Worm (Caenorhabditis elegans): ENCODE data around the gene srg-26.
A peak's percentile ranks its signal among the peaks of the same experiment; 100 is the strongest.

Gene srg-26

DNA sequence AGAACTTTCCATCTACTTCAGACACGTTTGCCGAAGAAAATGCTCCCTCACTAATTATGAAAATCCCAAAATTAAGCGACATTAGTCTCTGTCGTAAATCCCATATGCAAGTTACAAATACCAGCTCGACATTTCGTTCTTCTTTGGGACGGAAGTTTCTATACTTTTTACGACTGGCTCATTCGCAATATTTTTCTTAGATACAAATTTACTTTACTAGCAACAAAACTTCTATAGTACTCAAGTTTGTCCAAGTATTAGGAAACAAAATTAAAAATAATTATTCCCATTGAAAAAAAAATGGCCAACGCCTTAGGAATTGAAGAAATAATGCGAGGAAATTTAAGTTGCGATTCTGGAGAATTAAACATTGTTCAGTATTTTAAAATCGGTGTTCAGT is at the start of gene srg-26:
srg-26 (plus strand) TSS at position 301 of the 400 bp plus-strand sequence.
- TF ChIP-seq elt-4 (tag; optimal IDR thresholded peaks at IDR 0.05) = no peak
- no peak for TF ChIP-seq sdc-2 (tag; optimal IDR thresholded peaks at IDR 0.05)
- no peak for TF ChIP-seq pha-2 (tag; optimal IDR thresholded peaks at IDR 0.05)
- no peak for TF ChIP-seq ceh-48 (tag; optimal IDR thresholded peaks at IDR 0.05)
- TF ChIP-seq K09A11.1 (tag; optimal IDR thresholded peaks at IDR 0.05; ENCODE audit: insufficient read depth) = no peak
- no peak for TF ChIP-seq ceh-30 (tag; optimal IDR thresholded peaks at IDR 0.05)
- TF ChIP-seq unc-86 (tag; optimal IDR thresholded peaks at IDR 0.05) = no peak
- no peak for TF ChIP-seq ceh-2 (tag; optimal IDR thresholded peaks at IDR 0.05)
- no peak for TF ChIP-seq ceh-31 (tag; optimal IDR thresholded peaks at IDR 0.05)
- TF ChIP-seq nhr-232 (tag; optimal IDR thresholded peaks at IDR 0.05) = no peak
- no peak for TF ChIP-seq ceh-9 (tag; optimal IDR thresholded peaks at IDR 0.05)
- no peak for TF ChIP-seq unc-42 (tag; optimal IDR thresholded peaks at IDR 0.05)
- no peak for TF ChIP-seq unc-3 (GFP tag; conservative IDR thresholded peaks at IDR 0.05)
- TF ChIP-seq unc-3 (tag; optimal IDR thresholded peaks at IDR 0.05) = no peak

DNA sequence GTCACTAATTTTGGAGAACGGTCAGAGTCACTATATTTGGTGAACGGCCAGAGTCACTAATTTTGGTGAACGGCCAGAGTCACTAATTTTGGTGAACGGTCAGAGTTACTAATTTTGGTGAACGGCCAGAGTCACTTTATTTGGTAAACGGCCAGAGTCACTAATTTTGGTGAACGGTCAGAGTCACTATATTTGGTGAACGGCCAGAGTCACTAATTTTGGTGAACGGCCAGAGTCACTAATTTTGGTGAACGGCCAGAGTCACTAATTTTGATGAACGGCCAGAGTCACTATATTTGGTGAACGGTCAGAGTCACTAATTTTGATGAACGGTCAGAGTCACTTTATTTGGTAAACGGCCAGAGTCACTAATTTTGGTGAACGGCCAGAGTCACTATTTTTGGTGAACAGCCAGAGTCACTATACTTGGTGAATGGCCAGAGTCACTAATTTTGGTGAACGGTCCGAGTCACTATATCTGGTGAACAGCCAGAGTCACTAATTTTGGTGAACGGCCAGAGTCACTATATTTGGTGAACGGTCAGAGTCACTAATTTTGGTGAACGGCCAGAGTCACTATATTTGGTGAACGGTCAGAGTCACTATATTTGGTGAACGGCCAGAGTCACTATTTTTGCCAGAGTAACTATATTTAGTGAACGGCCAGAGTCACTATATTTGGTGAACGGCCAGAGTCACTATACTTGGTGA is 46.6 kb upstream of the srg-26 start:
- TF ChIP-seq hlh-6 (tag; optimal IDR thresholded peaks at IDR 0.05) (peak; percentile 78), C08G9.2 (tag; optimal IDR thresholded peaks at IDR 0.05) (peak; percentile 35), fkh-6 (tag; optimal IDR thresholded peaks at IDR 0.05) (peak; percentile 71), ceh-9 (tag; optimal IDR thresholded peaks at IDR 0.05) (peak; percentile 22), Y22D7AL.16 (tag; optimal IDR thresholded peaks at IDR 0.05) (peak; percentile 1), sox-4 (tag; optimal IDR thresholded peaks at IDR 0.05) (peak; percentile 29), dmd-4 (tag; optimal IDR thresholded peaks at IDR 0.05; ENCODE audit: borderline replicate concordance) (peak; percentile 91), ztf-16 (tag; optimal IDR thresholded peaks at IDR 0.05) (peak; percentile 45), ceh-48 (tag; optimal IDR thresholded peaks at IDR 0.05) (peak; percentile 31), sdc-2 (tag; optimal IDR thresholded peaks at IDR 0.05) (peak; percentile 11), hlh-13 (GFP tag; optimal IDR thresholded peaks at IDR 0.05) (peak; percentile 58), npax-4 (tag; optimal IDR thresholded peaks at IDR 0.05) (peak; percentile 24), tbx-2 (tag; optimal IDR thresholded peaks at IDR 0.05) (peak; percentile 49), madf-2 (tag; optimal IDR thresholded peaks at IDR 0.05) (peak; percentile 49), C38D4.7 (GFP tag; optimal IDR thresholded peaks at IDR 0.05) (peak; percentile 41), zip-5 (tag; optimal IDR thresholded peaks at IDR 0.05) (peak; percentile 7), ceh-6 (GFP tag; optimal IDR thresholded peaks at IDR 0.05) (peak; percentile 18), pag-3 (tag; optimal IDR thresholded peaks at IDR 0.05; ENCODE audit: borderline replicate concordance) (peak; percentile 87), ets-4 (tag; optimal IDR thresholded peaks at IDR 0.05) (peak; percentile 2), lim-6 (tag; optimal IDR thresholded peaks at IDR 0.05) (peak; percentile 47), elt-4 (tag; optimal IDR thresholded peaks at IDR 0.05) (peak; percentile 68), gmeb-2 (tag; optimal IDR thresholded peaks at IDR 0.05) (peak; percentile 54), mec-3 (tag; optimal IDR thresholded peaks at IDR 0.05; ENCODE audit: borderline replicate concordance) (peak; percentile 62), pqm-1 (tag; optimal IDR thresholded peaks at IDR 0.05) (peak; percentile 45), ceh-19 (GFP tag; optimal IDR thresholded peaks at IDR 0.05) (peak; percentile 81)

DNA sequence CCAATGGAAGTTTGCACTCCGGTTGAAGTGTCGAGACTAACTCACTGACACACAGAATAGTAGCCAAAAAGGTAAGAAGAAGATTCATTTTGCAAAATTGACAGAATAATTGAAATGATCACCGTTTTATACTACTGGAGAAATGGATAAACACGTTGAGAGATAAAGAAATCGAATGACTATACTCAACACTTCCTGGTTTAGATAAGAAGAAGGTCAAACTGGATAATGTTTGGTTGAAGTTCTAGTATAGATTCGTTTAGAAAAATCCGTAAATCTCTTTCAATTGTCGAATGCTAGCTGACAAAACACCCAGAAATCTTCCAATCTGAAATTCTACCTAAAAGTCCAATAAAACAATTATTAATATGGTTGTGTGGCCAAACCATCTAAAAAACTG is 43.8 kb upstream of the srg-26 start, which contains the start of gene Y49G5A.1:
Y49G5A.1 (minus strand) TSS at position 101 of the 400 bp plus-strand sequence.
- TF ChIP-seq F13H6.1 (tag; optimal IDR thresholded peaks at IDR 0.05) (no peak), gmeb-2 (tag; optimal IDR thresholded peaks at IDR 0.05) (no peak), tbx-2 (tag; optimal IDR thresholded peaks at IDR 0.05) (no peak), C08G9.2 (tag; optimal IDR thresholded peaks at IDR 0.05) (no peak), zip-5 (tag; optimal IDR thresholded peaks at IDR 0.05) (no peak)

DNA sequence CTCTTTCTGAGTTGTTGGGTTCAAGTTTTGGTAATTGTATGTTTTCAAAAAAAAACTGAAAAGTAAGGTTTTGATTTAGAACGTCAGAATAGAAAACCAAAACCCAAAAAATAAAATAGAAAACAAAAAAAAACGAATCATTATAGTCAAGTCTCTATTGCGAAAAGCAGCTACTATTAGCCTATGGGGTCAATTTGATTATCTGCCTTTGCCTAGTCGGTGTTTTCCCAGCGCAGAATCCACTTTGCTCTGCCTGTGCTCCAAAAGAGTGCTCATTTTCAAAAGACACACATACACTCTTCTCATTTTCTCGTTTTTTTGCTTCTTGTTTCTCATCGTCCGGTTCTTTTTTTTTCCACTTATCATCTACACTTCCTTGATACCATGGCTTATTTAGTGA is 42.4 kb upstream of the srg-26 start:
- TF ChIP-seq K02D7.2 (tag; optimal IDR thresholded peaks at IDR 0.05) (no peak), K09A11.1 (tag; optimal IDR thresholded peaks at IDR 0.05; ENCODE audit: insufficient read depth) (no peak), unc-42 (tag; optimal IDR thresholded peaks at IDR 0.05) (peak; percentile 66), ceh-31 (tag; optimal IDR thresholded peaks at IDR 0.05) (no peak)
